Worm (Caenorhabditis elegans) whole organism, L1 larva: ENCODE data around the gene str-200.

Experiments
- C16A3.4 ChIP-seq: fragments of 150-350 bp; optimal IDR thresholded peaks from 2 replicates; lab custom pipeline; 2014; ENCODE audit warnings: missing biosample characterization, missing genetic modification characterization
- C34B4.2 ChIP-seq: sonication (generic microtip); optimal IDR thresholded peaks from 2 replicates; lab custom pipeline; 2017; ENCODE audit warnings: mild to moderate bottlenecking, missing genetic modification characterization, missing compliant biosample characterization
- F16B12.6 ChIP-seq: fragments of 150-350 bp; optimal IDR thresholded peaks from 2 replicates; lab custom pipeline; 2014; ENCODE audit warnings: missing biosample characterization, missing genetic modification characterization
- Y116A8C.19 ChIP-seq: sonication (generic microtip); optimal IDR thresholded peaks from 2 replicates; lab custom pipeline; 2016; ENCODE audit warnings: missing compliant biosample characterization, missing genetic modification characterization, borderline replicate concordance
- ces-1 ChIP-seq: fragments of 150-350 bp; optimal IDR thresholded peaks from 2 replicates; lab custom pipeline; 2014; ENCODE audit warnings: missing biosample characterization, missing genetic modification reagents, missing genetic modification characterization
- dsc-1 ChIP-seq: sonication (generic microtip); optimal IDR thresholded peaks from 2 replicates; lab custom pipeline; 2016; ENCODE audit warnings: mild to moderate bottlenecking, missing genetic modification characterization, missing compliant biosample characterization
- egl-13 ChIP-seq: sonication (generic microtip); optimal IDR thresholded peaks from 2 replicates; lab custom pipeline; 2016; ENCODE audit warnings: missing genotype, missing genetic modification reagents, missing genetic modification characterization, missing compliant biosample characterization
- elt-2 ChIP-seq: sonication (generic microtip); optimal IDR thresholded peaks from 2 replicates; lab custom pipeline; 2016; ENCODE audit warnings: missing genetic modification characterization, mild to moderate bottlenecking, inconsistent platforms, missing compliant biosample characterization, missing genetic modification reagents
- elt-3 ChIP-seq, 6 experiments: fragments of 150-350 bp in 1 of 6; sonication (generic microtip); optimal IDR thresholded peaks; 2 replicates each; lab custom pipeline; 2017 to 2018; ENCODE audit warnings: missing biosample characterization in 6 of 6, missing genetic modification characterization in 6 of 6, inconsistent platforms in 1 of 6
- ets-5 ChIP-seq: fragments of 200-800 bp; sonication (Bioruptor generic); IDR thresholded peaks from 2 replicates; pipeline ENCODE4 v1.3.6; 2022; ENCODE audit warnings: missing genetic modification characterization, missing compliant biosample characterization
- fkh-10 ChIP-seq: sonication (generic microtip); optimal IDR thresholded peaks from 2 replicates; lab custom pipeline; 2017; ENCODE audit warnings: missing biosample characterization, missing genetic modification reagents, missing genetic modification characterization
- fkh-4 ChIP-seq: sonication (generic microtip); optimal IDR thresholded peaks from 2 replicates; lab custom pipeline; 2016; ENCODE audit warnings: missing compliant biosample characterization, missing genetic modification characterization, borderline replicate concordance
- fkh-8 ChIP-seq: sonication (generic microtip); optimal IDR thresholded peaks from 2 replicates; lab custom pipeline; 2016; ENCODE audit warnings: mild to moderate bottlenecking, missing genetic modification characterization, missing compliant biosample characterization
- fos-1 ChIP-seq: fragments of 150-350 bp; optimal IDR thresholded peaks from 2 replicates; lab custom pipeline; 2014; ENCODE audit warnings: missing biosample characterization, missing genetic modification characterization
- grh-1 ChIP-seq: fragments of 200-800 bp; sonication (Bioruptor generic); IDR thresholded peaks from 2 replicates; pipeline ENCODE4 v1.3.6; 2022; ENCODE audit warnings: missing genetic modification reagents, missing genetic modification characterization, missing compliant biosample characterization
- hlh-17 ChIP-seq: fragments of 200-800 bp; sonication (Bioruptor generic); optimal IDR thresholded peaks from 2 replicates; lab custom pipeline; 2018; ENCODE audit warnings: missing genetic modification characterization, mild to moderate bottlenecking, missing compliant biosample characterization, moderate library complexity, borderline replicate concordance
- hpl-2 ChIP-seq: fragments of 150-350 bp; optimal IDR thresholded peaks from 2 replicates; lab custom pipeline; 2014; ENCODE audit warnings: missing biosample characterization, missing genetic modification reagents, missing genetic modification characterization
- isw-1 ChIP-seq: fragments of 200-800 bp; sonication (Bioruptor generic); IDR thresholded peaks from 2 replicates; pipeline ENCODE4 v1.3.6; 2022; ENCODE audit warnings: missing genetic modification characterization, missing compliant biosample characterization
- jun-1 ChIP-seq: fragments of 150-350 bp; optimal IDR thresholded peaks from 2 replicates; lab custom pipeline; 2014; ENCODE audit warnings: missing biosample characterization, missing genetic modification reagents, missing genetic modification characterization
- lin-14 ChIP-seq: fragments of 200-800 bp; sonication (Bioruptor generic); optimal IDR thresholded peaks from 2 replicates; lab custom pipeline; 2018; ENCODE audit warnings: mild to moderate bottlenecking, missing genetic modification characterization, moderate library complexity, missing compliant biosample characterization
- lin-15B ChIP-seq: fragments of 150-350 bp; sonication (generic microtip); optimal IDR thresholded peaks from 3 replicates; lab custom pipeline; 2014; ENCODE audit warnings: missing biosample characterization, missing genetic modification characterization
- mab-9 ChIP-seq: fragments of 200-800 bp; sonication (Bioruptor generic); IDR thresholded peaks from 2 replicates; pipeline ENCODE4 v1.3.6; 2022; ENCODE audit warnings: missing genetic modification reagents, missing genetic modification characterization, missing compliant biosample characterization
- mep-1 ChIP-seq: fragments of 150-350 bp; optimal IDR thresholded peaks from 2 replicates; lab custom pipeline; 2014; ENCODE audit warnings: missing biosample characterization, missing genetic modification characterization
- nhr-28 ChIP-seq: fragments of 150-350 bp; optimal IDR thresholded peaks from 2 replicates; lab custom pipeline; 2014; ENCODE audit warnings: missing biosample characterization, missing genetic modification characterization
- nhr-85 ChIP-seq: sonication (generic microtip); peaks from one replicate; lab custom pipeline; 2016; ENCODE audit warnings: missing genetic modification characterization, inconsistent platforms, missing compliant biosample characterization
- pqm-1 ChIP-seq: sonication (generic microtip); optimal IDR thresholded peaks from 3 replicates; lab custom pipeline; 2017; ENCODE audit warnings: missing biosample characterization, missing genetic modification characterization
- rnt-1 ChIP-seq: sonication (generic microtip); optimal IDR thresholded peaks from 2 replicates; lab custom pipeline; 2016; ENCODE audit warnings: mild to moderate bottlenecking, missing genetic modification characterization, moderate library complexity, missing compliant biosample characterization
- skn-1 ChIP-seq: fragments of 150-350 bp; optimal IDR thresholded peaks from 2 replicates; lab custom pipeline; 2014; ENCODE audit warnings: missing biosample characterization, missing genetic modification characterization
- sox-4 ChIP-seq: sonication (generic microtip); optimal IDR thresholded peaks from 2 replicates; lab custom pipeline; 2016; ENCODE audit warnings: missing genetic modification characterization, missing compliant biosample characterization
- tbx-2 ChIP-seq: sonication (generic microtip); optimal IDR thresholded peaks from 2 replicates; lab custom pipeline; 2016; ENCODE audit warnings: missing genetic modification characterization, missing compliant biosample characterization
- unc-130 ChIP-seq: fragments of 150-350 bp; optimal IDR thresholded peaks from 2 replicates; lab custom pipeline; 2017; ENCODE audit warnings: missing biosample characterization, missing genetic modification characterization, inconsistent platforms
- xbp-1 ChIP-seq: sonication (generic microtip); optimal IDR thresholded peaks from 2 replicates; lab custom pipeline; 2016; ENCODE audit warnings: missing genetic modification characterization, missing compliant biosample characterization
- ztf-11 ChIP-seq, 2 experiments: sonication (generic microtip); optimal IDR thresholded peaks; 2 replicates each; lab custom pipeline; 2016 to 2017; ENCODE audit warnings: missing genetic modification characterization in 2 of 2, missing biosample characterization in 1 of 2, missing compliant biosample characterization in 1 of 2

str-200 gene

DNA sequence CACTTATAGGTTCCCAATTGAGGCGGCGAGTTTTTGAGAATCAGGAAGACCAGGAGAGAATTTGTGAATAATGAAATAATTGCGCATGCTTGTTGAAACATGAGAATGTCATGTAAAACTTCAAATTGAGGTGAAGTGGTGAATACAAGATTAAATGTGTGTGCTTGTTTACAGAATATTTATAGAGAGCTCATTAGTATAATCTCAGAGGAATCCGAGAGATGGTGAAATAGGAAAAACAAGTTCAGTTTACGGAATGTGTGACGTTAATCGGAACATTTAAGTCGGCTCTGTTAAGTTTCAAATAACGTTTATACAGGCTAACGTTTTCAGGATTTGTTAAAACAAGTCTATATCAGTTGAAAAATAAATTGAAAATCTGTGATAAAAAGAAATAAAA lies at the start of gene str-200:
Gene str-200, minus strand, starts transcription at position 101 of the 400 bp plus-strand sequence.
- TF ChIP-seq tbx-2 (tag; lab: Kevin White, UChicago) (no peak), fkh-8 (no peak), hpl-2 (GFP tag; lab: Kevin White, UChicago) (no peak)

DNA sequence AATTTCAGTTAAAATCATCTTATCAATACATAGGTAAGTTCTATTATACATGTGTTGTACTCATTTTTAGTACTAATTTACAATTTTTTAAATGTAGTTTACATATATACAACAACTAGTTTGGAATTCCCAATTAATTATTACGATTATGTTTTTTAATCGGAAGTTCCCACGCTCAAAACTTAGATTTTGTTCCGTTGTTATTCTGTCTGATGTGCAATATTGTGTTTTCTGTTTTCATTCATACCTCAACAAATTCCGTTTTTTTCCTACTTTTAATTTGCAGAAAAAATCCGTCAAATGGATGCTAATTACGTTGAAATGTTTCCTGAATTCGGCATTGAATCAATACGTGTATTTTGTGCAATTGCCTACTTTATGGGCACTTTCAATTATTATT lies 48.3 kb upstream of the str-200 start, which contains the start of gene srw-31:
Gene srw-31, plus strand, starts transcription at position 301 of the 400 bp plus-strand sequence.
- TF ChIP-seq nhr-85 (tag; lab: Kevin White, UChicago), result no peak
- no peak for TF ChIP-seq dsc-1
- TF ChIP-seq C16A3.4 (tag; lab: Kevin White, UChicago), result no peak
- TF ChIP-seq fkh-10 (GFP tag; lab: Kevin White, UChicago), result no peak
- TF ChIP-seq grh-1 (GFP tag; lab: Robert Waterston, UW), result no peak
- TF ChIP-seq jun-1 (tag; lab: Kevin White, UChicago), result no peak
- no peak for TF ChIP-seq xbp-1 (tag; lab: Kevin White, UChicago)

DNA sequence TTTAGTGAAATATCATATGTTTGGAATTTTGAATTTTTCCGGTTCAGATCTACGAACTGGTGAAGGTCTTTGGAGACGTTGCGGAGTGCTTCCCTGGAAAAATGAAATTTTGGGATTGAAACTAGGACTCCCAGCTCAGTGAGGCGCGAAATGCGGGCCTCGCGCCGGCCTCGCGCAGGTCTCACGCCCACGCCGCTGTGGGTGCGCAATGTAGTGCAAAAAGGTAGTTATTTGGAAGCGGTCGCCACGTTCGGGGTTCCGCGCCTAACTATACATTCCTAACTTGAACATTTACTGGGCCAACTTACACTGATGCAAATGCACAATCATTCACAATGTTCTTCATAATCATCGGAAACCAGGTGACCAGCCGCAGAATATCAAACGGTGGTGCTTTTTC lies 42.1 kb upstream of the str-200 start:
- no peak for TF ChIP-seq skn-1 (tag; lab: Kevin White, UChicago)
- TF ChIP-seq mab-9 (GFP tag; lab: Robert Waterston, UW), result no peak
- TF ChIP-seq hlh-17 (GFP tag; lab: Kevin White, UChicago), result no peak
- no peak for TF ChIP-seq F16B12.6 (tag; lab: Kevin White, UChicago)
- no peak for TF ChIP-seq jun-1 (tag; lab: Kevin White, UChicago)

DNA sequence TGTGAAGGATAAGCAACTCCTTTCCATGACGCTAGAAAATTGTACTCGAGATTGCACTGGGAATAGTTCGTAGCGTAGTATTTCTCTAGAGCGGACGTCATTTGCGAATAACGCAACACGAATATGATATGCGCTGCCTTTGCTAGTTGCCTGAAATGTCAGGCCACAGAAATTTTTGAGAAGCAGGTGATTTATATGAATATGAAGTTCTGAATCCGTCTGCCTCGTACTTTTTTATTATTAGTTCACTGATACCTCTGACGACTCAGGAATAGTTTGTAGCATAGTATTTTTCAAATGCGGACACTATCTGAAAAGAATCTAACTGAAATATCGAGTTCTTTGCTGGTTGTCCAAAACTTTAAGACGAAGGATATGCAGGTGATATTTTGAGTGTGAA lies 38.1 kb upstream of the str-200 start, which contains the start of gene srh-118:
Gene srh-118, minus strand, starts transcription at position 101 of the 400 bp plus-strand sequence.
- TF ChIP-seq elt-2 (tag; lab: Kevin White, UChicago), result no peak
- TF ChIP-seq C34B4.2 (tag; lab: Kevin White, UChicago), result no peak
- TF ChIP-seq C16A3.4 (tag; lab: Kevin White, UChicago), result no peak
- no peak for TF ChIP-seq skn-1 (tag; lab: Kevin White, UChicago)
- no peak for TF ChIP-seq lin-14 (GFP tag; lab: Kevin White, UChicago)
- no peak for TF ChIP-seq Y116A8C.19 (tag; lab: Kevin White, UChicago)
- TF ChIP-seq nhr-28 (tag; lab: Kevin White, UChicago), result no peak
- no peak for TF ChIP-seq pqm-1
- TF ChIP-seq unc-130 (tag; lab: Kevin White, UChicago), result no peak
- TF ChIP-seq tbx-2 (tag; lab: Kevin White, UChicago), result no peak
- no peak for TF ChIP-seq rnt-1 (tag; lab: Kevin White, UChicago)
- TF ChIP-seq xbp-1 (tag; lab: Kevin White, UChicago), result no peak
- TF ChIP-seq ces-1 (GFP tag; lab: Kevin White, UChicago), result no peak

- TF ChIP-seq isw-1 (GFP tag; lab: Robert Waterston, UW), result no peak
- no peak for TF ChIP-seq mep-1 (tag; lab: Kevin White, UChicago)
- TF ChIP-seq skn-1 (tag; lab: Kevin White, UChicago), result no peak
- no peak for TF ChIP-seq egl-13 (tag; lab: Kevin White, UChicago)
- TF ChIP-seq grh-1 (GFP tag; lab: Robert Waterston, UW), result no peak
- no peak for TF ChIP-seq fkh-8
- no peak for TF ChIP-seq ztf-11 (tag; optimal IDR thresholded peaks at IDR 0.05; lab: Kevin White, UChicago)
- no peak for TF ChIP-seq fkh-4
- no peak for TF ChIP-seq elt-3 (tag; optimal IDR thresholded peaks at IDR 0.05; lab: Kevin White, UChicago)
- no peak for TF ChIP-seq lin-15B (tag; lab: Kevin White, UChicago)
- no peak for TF ChIP-seq sox-4 (tag; lab: Kevin White, UChicago)
- TF ChIP-seq fos-1 (tag; lab: Kevin White, UChicago), result no peak
- no peak for TF ChIP-seq ets-5 (GFP tag; lab: Robert Waterston, UW)
Measured at ce11 chrV:17493732-17494131, 35.8 kb upstream of the str-200 start, which contains the start of gene fbxa-102. Gene fbxa-102, minus strand, starts transcription at chrV:17493832.
